Fruit fly (Drosophila melanogaster): Measurements from ENCODE around the gene Tango4.

- TF ChIP-seq CG8478 (optimal IDR thresholded peaks at IDR 0.05): no peak
- no peak for TF ChIP-seq CTCF (optimal IDR thresholded peaks at IDR 0.05)
These were observed 27.6 kb upstream of the Tango4 start for dm6 chrX:11993279-11993678.
